Worm (Caenorhabditis elegans): Measurements from ENCODE around the gene F48E8.8.

DNA sequence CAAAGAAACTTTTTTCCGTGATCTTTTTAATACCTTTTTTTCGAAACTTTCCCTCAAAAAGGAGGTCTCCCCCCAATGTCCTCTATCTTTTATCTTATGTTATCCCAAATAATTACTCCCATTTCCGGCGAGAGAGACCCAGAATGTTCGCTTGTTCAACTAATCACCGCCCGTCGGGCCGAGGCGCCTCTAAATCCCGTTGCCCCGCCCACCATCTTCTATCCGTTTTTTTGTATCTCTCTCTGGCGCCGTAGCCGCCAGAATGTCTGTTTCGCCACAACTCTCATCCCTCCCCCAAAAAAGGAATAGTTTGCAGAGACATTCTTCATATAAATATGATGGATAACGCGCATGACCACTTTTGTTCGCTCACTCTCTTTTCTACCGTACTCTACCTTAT lies 23.1 kb upstream of the F48E8.8 start:
- TF ChIP-seq nhr-11 (tag; optimal IDR thresholded peaks at IDR 0.05) (no peak), ttx-3 (tag; optimal IDR thresholded peaks at IDR 0.05) (no peak), unc-55 (GFP tag; optimal IDR thresholded peaks at IDR 0.05) (no peak), dve-1 (tag; optimal IDR thresholded peaks at IDR 0.05) (no peak), nfya-1 (tag; optimal IDR thresholded peaks at IDR 0.05) (no peak), fkh-10 (GFP tag; optimal IDR thresholded peaks at IDR 0.05) (no peak)

Data from whole organism, late embryonic.